Worm (Caenorhabditis elegans) whole organism, mixed stage, embryonic: ENCODE data around the gene sdz-5.

Experiments
- M03D4.4 ChIP-seq: sonication (generic microtip); optimal IDR thresholded peaks from 2 replicates; lab custom pipeline; 2017; ENCODE audit warnings: mild to moderate bottlenecking, missing genetic modification characterization, missing compliant biosample characterization
- bed-3 ChIP-seq: fragments of 200-800 bp; sonication (Bioruptor generic); optimal IDR thresholded peaks from 3 replicates; lab custom pipeline; 2018; ENCODE audit warnings: mild to moderate bottlenecking, missing genetic modification characterization, moderate library complexity, missing compliant biosample characterization
- blmp-1 ChIP-seq: fragments of 150-350 bp; optimal IDR thresholded peaks from 2 replicates; lab custom pipeline; 2014; ENCODE audit warnings: missing biosample characterization, missing genetic modification characterization
- ceh-39 ChIP-seq: fragments of 150-350 bp; optimal IDR thresholded peaks from 2 replicates; lab custom pipeline; 2014; ENCODE audit warnings: missing biosample characterization, missing genetic modification characterization
- ceh-43 ChIP-seq: fragments of 200-800 bp; sonication (Bioruptor generic); optimal IDR thresholded peaks from 2 replicates; lab custom pipeline; 2018; ENCODE audit warnings: mild to moderate bottlenecking, missing genetic modification characterization, moderate library complexity, missing compliant biosample characterization
- ceh-83 ChIP-seq: fragments of 200-800 bp; sonication (Bioruptor generic); optimal IDR thresholded peaks from 2 replicates; lab custom pipeline; 2018; ENCODE audit warnings: mild to moderate bottlenecking, missing genetic modification characterization, missing compliant biosample characterization
- ces-1 ChIP-seq: fragments of 150-350 bp; optimal IDR thresholded peaks from 2 replicates; lab custom pipeline; 2014; ENCODE audit warnings: missing biosample characterization, missing genetic modification reagents, missing genetic modification characterization
- cnd-1 ChIP-seq: fragments of 200-800 bp; sonication (Bioruptor generic); optimal IDR thresholded peaks from 2 replicates; lab custom pipeline; 2018; ENCODE audit warnings: mild to moderate bottlenecking, missing genetic modification characterization, missing compliant biosample characterization
- drap-1 ChIP-seq: fragments of 200-800 bp; sonication (Bioruptor generic); optimal IDR thresholded peaks from 3 replicates; lab custom pipeline; 2018; ENCODE audit warnings: mild to moderate bottlenecking, missing genetic modification characterization, missing compliant biosample characterization
- elt-1 ChIP-seq: sonication (generic microtip); optimal IDR thresholded peaks from 2 replicates; lab custom pipeline; 2017; ENCODE audit warnings: missing genetic modification characterization, mild to moderate bottlenecking, missing compliant biosample characterization, antibody characterized with exemption, moderate library complexity, borderline replicate concordance; ENCODE audit not compliant: insufficient read depth
- elt-3 ChIP-seq: fragments of 150-350 bp; optimal IDR thresholded peaks from 2 replicates; lab custom pipeline; 2014; ENCODE audit warnings: missing biosample characterization, missing genetic modification characterization
- flh-1 ChIP-seq: fragments of 200-800 bp; sonication (Bioruptor generic); optimal IDR thresholded peaks from 2 replicates; lab custom pipeline; 2018; ENCODE audit warnings: mild to moderate bottlenecking, missing genetic modification characterization, moderate library complexity, missing compliant biosample characterization
- ham-2 ChIP-seq: fragments of 200-800 bp; sonication (Bioruptor generic); optimal IDR thresholded peaks from 2 replicates; lab custom pipeline; 2018; ENCODE audit warnings: mild to moderate bottlenecking, missing genetic modification characterization, missing compliant biosample characterization
- hlh-1 ChIP-seq: fragments of 150-350 bp; optimal IDR thresholded peaks from 2 replicates; lab custom pipeline; 2014; ENCODE audit warnings: missing biosample characterization, missing genetic modification reagents, missing genetic modification characterization
- lin-32 ChIP-seq: fragments of 200-800 bp; sonication (Bioruptor generic); optimal IDR thresholded peaks from 2 replicates; lab custom pipeline; 2018; ENCODE audit warnings: mild to moderate bottlenecking, missing genetic modification characterization, missing compliant biosample characterization
- lsy-2 ChIP-seq: fragments of 150-350 bp; optimal IDR thresholded peaks from 2 replicates; lab custom pipeline; 2014; ENCODE audit warnings: missing biosample characterization, missing genetic modification characterization
- mab-5 ChIP-seq: fragments of 150-350 bp; optimal IDR thresholded peaks from 2 replicates; lab custom pipeline; 2014; ENCODE audit warnings: missing biosample characterization, missing genetic modification characterization
- mep-1 ChIP-seq: fragments of 150-350 bp; optimal IDR thresholded peaks from 2 replicates; lab custom pipeline; 2017; ENCODE audit warnings: missing biosample characterization, missing genetic modification reagents, missing genetic modification characterization, inconsistent platforms
- nhr-2 ChIP-seq: fragments of 150-350 bp; optimal IDR thresholded peaks from 2 replicates; lab custom pipeline; 2014; ENCODE audit warnings: missing biosample characterization, missing genetic modification characterization
- nhr-237 ChIP-seq: fragments of 150-350 bp; optimal IDR thresholded peaks from 2 replicates; lab custom pipeline; 2014; ENCODE audit warnings: missing biosample characterization, missing genetic modification characterization
- nhr-28 ChIP-seq: fragments of 150-350 bp; optimal IDR thresholded peaks from 2 replicates; lab custom pipeline; 2014; ENCODE audit warnings: missing biosample characterization, missing genetic modification characterization
- nhr-76 ChIP-seq: sonication (generic microtip); optimal IDR thresholded peaks from 2 replicates; lab custom pipeline; 2017; ENCODE audit warnings: missing biosample characterization, missing genetic modification characterization
- sem-2 ChIP-seq: fragments of 200-800 bp; sonication (Bioruptor generic); optimal IDR thresholded peaks from 2 replicates; lab custom pipeline; 2018; ENCODE audit warnings: mild to moderate bottlenecking, missing genetic modification characterization, missing compliant biosample characterization
- snpc-4 ChIP-seq: fragments of 150-350 bp; optimal IDR thresholded peaks from 2 replicates; lab custom pipeline; 2014; ENCODE audit warnings: missing biosample characterization, missing genetic modification characterization
- sptf-1 ChIP-seq: sonication (generic microtip); optimal IDR thresholded peaks from 2 replicates; lab custom pipeline; 2017; ENCODE audit warnings: mild to moderate bottlenecking, missing genetic modification characterization, moderate library complexity, missing compliant biosample characterization
- tbx-8 ChIP-seq: fragments of 200-800 bp; sonication (Bioruptor generic); optimal IDR thresholded peaks from 2 replicates; lab custom pipeline; 2018; ENCODE audit warnings: mild to moderate bottlenecking, missing genetic modification characterization, moderate library complexity, missing compliant biosample characterization
- unc-120 ChIP-seq: sonication (generic microtip); optimal IDR thresholded peaks from 2 replicates; lab custom pipeline; 2017; ENCODE audit warnings: missing genetic modification characterization, missing compliant biosample characterization; ENCODE audit not compliant: poor library complexity, severe bottlenecking
- unc-39 ChIP-seq: fragments of 150-350 bp; optimal IDR thresholded peaks from 2 replicates; lab custom pipeline; 2014; ENCODE audit warnings: missing biosample characterization, missing genetic modification characterization
- unc-62 ChIP-seq: fragments of 150-350 bp; optimal IDR thresholded peaks from 2 replicates; lab custom pipeline; 2014; ENCODE audit warnings: missing biosample characterization, missing genetic modification reagents, missing genetic modification characterization
- zip-8 ChIP-seq: fragments of 150-350 bp; optimal IDR thresholded peaks from 2 replicates; lab custom pipeline; 2014; ENCODE audit warnings: missing biosample characterization, missing genetic modification characterization
- ztf-11 ChIP-seq: fragments of 150-350 bp; optimal IDR thresholded peaks from 2 replicates; lab custom pipeline; 2014; ENCODE audit warnings: missing biosample characterization, missing genetic modification characterization

The sdz-5 gene

ce11 chrII:2990089-2990488 is 18.4 kb upstream of the sdz-5 start:
- no peak for TF ChIP-seq unc-120 (tag; lab: Kevin White, UChicago)
- TF ChIP-seq lsy-2 (tag; lab: Kevin White, UChicago), result no peak
- no peak for TF ChIP-seq ztf-11
- no peak for TF ChIP-seq sptf-1 (tag; lab: Kevin White, UChicago)
- TF ChIP-seq M03D4.4, result no peak
- TF ChIP-seq bed-3 (GFP tag; lab: Kevin White, UChicago), result no peak
- no peak for TF ChIP-seq ceh-39
- peak; percentile 52 for TF ChIP-seq ham-2 (GFP tag; lab: Kevin White, UChicago)
- no peak for TF ChIP-seq lin-32 (GFP tag; lab: Kevin White, UChicago)

- TF ChIP-seq mep-1 (tag; lab: Kevin White, UChicago) (no peak), blmp-1 (tag; lab: Kevin White, UChicago) (no peak), lsy-2 (tag; lab: Kevin White, UChicago) (no peak), nhr-2 (tag; lab: Kevin White, UChicago) (no peak), flh-1 (no peak), elt-1 (no peak), lin-32 (GFP tag; lab: Kevin White, UChicago) (no peak), nhr-28 (tag; lab: Kevin White, UChicago) (no peak), sem-2 (no peak), nhr-76 (tag; lab: Kevin White, UChicago) (no peak)
- TF ChIP-seq, all 35 proteins: peak for 0
Observed at ce11 chrII:2991555-2992083, 16.9 kb upstream of the sdz-5 start, which contains the start of gene K08A2.2. Gene K08A2.2, plus strand, starts transcription at chrII:2991605.

ce11 chrII:2992300-2992699 is 16.2 kb upstream of the sdz-5 start:
- TF ChIP-seq nhr-28 (tag; lab: Kevin White, UChicago) (no peak), elt-1 (no peak), M03D4.4 (no peak), ceh-43 (GFP tag; lab: Kevin White, UChicago) (no peak), lin-32 (GFP tag; lab: Kevin White, UChicago) (no peak), tbx-8 (no peak), lsy-2 (tag; lab: Kevin White, UChicago) (no peak), zip-8 (tag; lab: Kevin White, UChicago) (no peak), ceh-83 (GFP tag; lab: Kevin White, UChicago) (no peak), unc-120 (tag; lab: Kevin White, UChicago) (no peak), mep-1 (tag; lab: Kevin White, UChicago) (no peak), elt-3 (tag; lab: Kevin White, UChicago) (no peak), flh-1 (no peak), drap-1 (GFP tag; lab: Kevin White, UChicago) (no peak), ham-2 (GFP tag; lab: Kevin White, UChicago) (no peak)

ce11 chrII:2994590-2995392 is 13.7 kb upstream of the sdz-5 start:
- no peak for TF ChIP-seq sem-2
- peak; percentile 19 for TF ChIP-seq unc-120 (tag; lab: Kevin White, UChicago)
- TF ChIP-seq nhr-2 (tag; lab: Kevin White, UChicago), result peak; percentile 62
- TF ChIP-seq ztf-11, result no peak
- TF ChIP-seq snpc-4 (tag; lab: Kevin White, UChicago), result no peak
- peak; percentile 99 for TF ChIP-seq hlh-1 (tag; lab: Kevin White, UChicago)
- TF ChIP-seq nhr-28 (tag; lab: Kevin White, UChicago), result no peak
- TF ChIP-seq ces-1, result peak; percentile 23
- TF ChIP-seq M03D4.4, result no peak
- peak; percentile 23 for TF ChIP-seq lin-32 (GFP tag; lab: Kevin White, UChicago)
- TF ChIP-seq ceh-43 (GFP tag; lab: Kevin White, UChicago), result no peak
- no peak for TF ChIP-seq zip-8 (tag; lab: Kevin White, UChicago)
- peak; percentile 42 for TF ChIP-seq unc-39 (tag; lab: Kevin White, UChicago)
- no peak for TF ChIP-seq ceh-83 (GFP tag; lab: Kevin White, UChicago)
- TF ChIP-seq mab-5 (tag; lab: Kevin White, UChicago), result peak; percentile 98
- peak; percentile 2 for TF ChIP-seq ceh-39
- TF ChIP-seq flh-1, result no peak
- peak; percentile 68 for TF ChIP-seq cnd-1
- TF ChIP-seq nhr-237, result no peak
- TF ChIP-seq unc-62 (GFP tag; lab: Kevin White, UChicago), result peak; percentile 94
- TF ChIP-seq drap-1 (GFP tag; lab: Kevin White, UChicago), result no peak
- TF ChIP-seq bed-3 (GFP tag; lab: Kevin White, UChicago), result no peak
